Fruit fly (Drosophila melanogaster) whole organism, embryonic: ENCODE measurements around the gene Set2.

Source experiments
- Atf6 ChIP-seq: fragments of 200-800 bp; sonication (Bioruptor generic); IDR thresholded peaks from 2 replicates; pipeline ENCODE4 v1.3.6; 2022; ENCODE audit warnings: missing biosample characterization, missing genetic modification characterization
- CG10147 ChIP-seq: fragments of 200-800 bp; sonication (Bioruptor generic); optimal IDR thresholded peaks from 2 replicates; lab custom pipeline; 2019; ENCODE audit warnings: missing biosample characterization, mild to moderate bottlenecking, missing genetic modification characterization, moderate library complexity
- CG10462 ChIP-seq: fragments of 200-800 bp; sonication (Bioruptor generic); optimal IDR thresholded peaks from 2 replicates; lab custom pipeline; 2016; ENCODE audit warnings: missing biosample characterization, missing genetic modification characterization
- CG14441 ChIP-seq: fragments of 200-800 bp; sonication (Bioruptor generic); IDR thresholded peaks from 2 replicates; pipeline ENCODE4 v1.3.6; 2022; ENCODE audit warnings: missing biosample characterization, missing genetic modification characterization
- CG15514 ChIP-seq: fragments of 200-800 bp; sonication (Bioruptor generic); optimal IDR thresholded peaks from 3 replicates; lab custom pipeline; 2017; ENCODE audit warnings: missing biosample characterization, missing genetic modification characterization, mild to moderate bottlenecking, moderate library complexity, missing genetic modification reagents
- CG15696 ChIP-seq: fragments of 200-800 bp; sonication (Bioruptor generic); optimal IDR thresholded peaks from 2 replicates; lab custom pipeline; 2019; ENCODE audit warnings: missing biosample characterization, mild to moderate bottlenecking, missing genetic modification characterization, moderate library complexity
- CG16815 ChIP-seq: fragments of 200-800 bp; sonication (Bioruptor generic); optimal IDR thresholded peaks from 3 replicates; lab custom pipeline; 2017; ENCODE audit warnings: missing biosample characterization, mild to moderate bottlenecking, missing genetic modification characterization
- CG17328 ChIP-seq: fragments of 200-800 bp; sonication (Bioruptor generic); IDR thresholded peaks from 2 replicates; pipeline ENCODE4 v1.3.6; 2022; ENCODE audit warnings: missing biosample characterization, missing genetic modification characterization
- CG17612 ChIP-seq: fragments of 200-800 bp; sonication (Bioruptor generic); IDR thresholded peaks from 2 replicates; pipeline ENCODE4 v1.3.6; 2022; ENCODE audit warnings: missing biosample characterization, missing genetic modification characterization
- CG18262 ChIP-seq: fragments of 200-800 bp; optimal IDR thresholded peaks from 3 replicates; lab custom pipeline; 2019; ENCODE audit warnings: missing biosample characterization, mild to moderate bottlenecking, missing genetic modification characterization, moderate library complexity
- CG2678 ChIP-seq: fragments of 200-800 bp; sonication (Bioruptor generic); optimal IDR thresholded peaks from 3 replicates; lab custom pipeline; 2019; ENCODE audit warnings: missing biosample characterization, mild to moderate bottlenecking, missing genetic modification characterization, moderate library complexity
- CG31388 ChIP-seq: fragments of 200-800 bp; sonication (Bioruptor generic); optimal IDR thresholded peaks from 2 replicates; lab custom pipeline; 2016; ENCODE audit warnings: missing biosample characterization, missing genetic modification characterization
- CG32767 ChIP-seq: fragments of 200-800 bp; sonication (Bioruptor generic); IDR thresholded peaks from 2 replicates; pipeline ENCODE4 v1.3.6; 2022; ENCODE audit warnings: missing biosample characterization, missing genetic modification characterization
- CG33213 ChIP-seq: fragments of 200-800 bp; sonication (Bioruptor generic); optimal IDR thresholded peaks from 3 replicates; lab custom pipeline; 2016; ENCODE audit warnings: missing biosample characterization, missing genetic modification characterization
- CG34376 ChIP-seq: fragments of 200-800 bp; sonication (Bioruptor generic); optimal IDR thresholded peaks from 2 replicates; lab custom pipeline; 2018; ENCODE audit warnings: missing biosample characterization, mild to moderate bottlenecking, missing genetic modification characterization
- CG3995 ChIP-seq: fragments of 200-800 bp; sonication (Bioruptor generic); optimal IDR thresholded peaks from 3 replicates; lab custom pipeline; 2016; ENCODE audit warnings: missing biosample characterization, missing genetic modification characterization
- CG43689 ChIP-seq: fragments of 200-800 bp; sonication (Bioruptor generic); IDR thresholded peaks from 2 replicates; pipeline ENCODE4 v1.3.6; 2022; ENCODE audit warnings: missing biosample characterization, missing genetic modification characterization
- CG6765 ChIP-seq: fragments of 200-800 bp; sonication (Bioruptor generic); optimal IDR thresholded peaks from 3 replicates; lab custom pipeline; 2017; ENCODE audit warnings: missing biosample characterization, mild to moderate bottlenecking, missing genetic modification characterization
- CG6791 ChIP-seq: fragments of 200-800 bp; sonication (Bioruptor generic); IDR thresholded peaks from 3 replicates; pipeline ENCODE4 v1.3.6; 2022; ENCODE audit warnings: missing biosample characterization, missing genetic modification characterization; ENCODE audit not compliant: partially characterized antibody
- Dbx ChIP-seq: fragments of 200-800 bp; sonication (Bioruptor generic); IDR thresholded peaks from 3 replicates; pipeline ENCODE4 v1.3.6; 2022; ENCODE audit warnings: missing biosample characterization, missing genetic modification characterization
- Doc3 ChIP-seq: fragments of 200-800 bp; sonication (Bioruptor generic); IDR thresholded peaks from 3 replicates; pipeline ENCODE4 v1.3.6; 2022; ENCODE audit warnings: missing biosample characterization, missing genetic modification characterization; ENCODE audit not compliant: partially characterized antibody
- ERR ChIP-seq: fragments of 200-800 bp; sonication (Bioruptor generic); optimal IDR thresholded peaks from 2 replicates; lab custom pipeline; 2016; ENCODE audit warnings: missing biosample characterization, missing genetic modification characterization
- Fer1 ChIP-seq: fragments of 200-800 bp; sonication (Bioruptor generic); optimal IDR thresholded peaks from 2 replicates; lab custom pipeline; 2017; ENCODE audit warnings: missing biosample characterization, mild to moderate bottlenecking, missing genetic modification characterization
- Gug ChIP-seq: fragments of 200-800 bp; sonication (Bioruptor generic); IDR thresholded peaks from 4 replicates; pipeline ENCODE4 v1.3.6; 2022; ENCODE audit warnings: missing biosample characterization, missing genetic modification characterization
- HLHmδ ChIP-seq: fragments of 200-800 bp; sonication (Bioruptor generic); optimal IDR thresholded peaks from 2 replicates; lab custom pipeline; 2018; ENCODE audit warnings: missing biosample characterization, mild to moderate bottlenecking, missing genetic modification characterization, moderate library complexity
- HmgZ ChIP-seq: fragments of 200-800 bp; sonication (Bioruptor generic); optimal IDR thresholded peaks from 2 replicates; lab custom pipeline; 2018; ENCODE audit warnings: missing biosample characterization, mild to moderate bottlenecking, missing genetic modification characterization
- Hmr ChIP-seq: fragments of 200-800 bp; sonication (Bioruptor generic); optimal IDR thresholded peaks from 3 replicates; lab custom pipeline; 2017; ENCODE audit warnings: mild to moderate bottlenecking, missing biosample characterization, missing genetic modification reagents, missing genetic modification characterization
- Lpt ChIP-seq: fragments of >200 bp; optimal IDR thresholded peaks from 2 replicates; lab custom pipeline; 2018; ENCODE audit warnings: missing biosample characterization, missing genetic modification characterization
- Max ChIP-seq: fragments of 200-800 bp; sonication (Bioruptor generic); optimal IDR thresholded peaks from 2 replicates; lab custom pipeline; 2016; ENCODE audit warnings: missing biosample characterization, mild to moderate bottlenecking, missing genetic modification characterization
- Myb ChIP-seq: fragments of 200-800 bp; sonication (Bioruptor generic); optimal IDR thresholded peaks from 2 replicates; lab custom pipeline; 2016; ENCODE audit warnings: missing biosample characterization, missing genetic modification characterization
- Sox102F ChIP-seq: fragments of 200-800 bp; sonication (Bioruptor generic); optimal IDR thresholded peaks from 2 replicates; lab custom pipeline; 2018; ENCODE audit warnings: missing biosample characterization, mild to moderate bottlenecking, missing genetic modification characterization, moderate library complexity
- Sry-δ ChIP-seq: fragments of 200-800 bp; sonication (Bioruptor generic); optimal IDR thresholded peaks from 2 replicates; lab custom pipeline; 2016; ENCODE audit warnings: missing biosample characterization, missing genetic modification characterization
- Vsx1 ChIP-seq: fragments of 200-800 bp; sonication (Bioruptor generic); optimal IDR thresholded peaks from 2 replicates; lab custom pipeline; 2017; ENCODE audit warnings: missing biosample characterization, mild to moderate bottlenecking, missing genetic modification characterization, missing genetic modification reagents
- cg ChIP-seq: fragments of 200-800 bp; sonication (Bioruptor generic); optimal IDR thresholded peaks from 3 replicates; lab custom pipeline; 2019; ENCODE audit warnings: missing biosample characterization, mild to moderate bottlenecking, missing genetic modification characterization, moderate library complexity
- da ChIP-seq: fragments of 200-800 bp; sonication (Bioruptor generic); optimal IDR thresholded peaks from 2 replicates; lab custom pipeline; 2016; ENCODE audit warnings: missing biosample characterization, missing genetic modification characterization
- dmrt11E ChIP-seq: fragments of 200-800 bp; sonication (Bioruptor generic); optimal IDR thresholded peaks from 3 replicates; lab custom pipeline; 2018; ENCODE audit warnings: missing biosample characterization, mild to moderate bottlenecking, missing genetic modification characterization, moderate library complexity
- gcm2 ChIP-seq: fragments of 200-800 bp; sonication (Bioruptor generic); optimal IDR thresholded peaks from 2 replicates; lab custom pipeline; 2016; ENCODE audit warnings: missing biosample characterization, missing genetic modification characterization
- gem ChIP-seq: fragments of 200-800 bp; sonication (Bioruptor generic); optimal IDR thresholded peaks from 2 replicates; lab custom pipeline; 2019; ENCODE audit warnings: missing biosample characterization, mild to moderate bottlenecking, missing genetic modification characterization, moderate library complexity
- grau ChIP-seq: fragments of 200-800 bp; optimal IDR thresholded peaks from 3 replicates; lab custom pipeline; 2019; ENCODE audit warnings: missing biosample characterization, mild to moderate bottlenecking, missing genetic modification characterization, moderate library complexity
- hkb ChIP-seq, 2 experiments: fragments of 200-800 bp in 1 of 2; fragments of >200 bp in 1 of 2; sonication (Bioruptor generic) in 1 of 2; IDR thresholded peaks in 1 of 2; optimal IDR thresholded peaks in 1 of 2; 2 replicates each; pipeline versions ENCODE4 v1.3.6 to Lab custom; 2017 to 2022; ENCODE audit warnings: missing biosample characterization in 1 of 2, missing genetic modification characterization in 1 of 2
- ind ChIP-seq: fragments of 200-800 bp; sonication (Bioruptor generic); optimal IDR thresholded peaks from 3 replicates; lab custom pipeline; 2016; ENCODE audit warnings: missing biosample characterization, missing genetic modification characterization
- kah ChIP-seq: fragments of 200-800 bp; sonication (Bioruptor generic); optimal IDR thresholded peaks from 2 replicates; lab custom pipeline; 2018; ENCODE audit warnings: missing biosample characterization, mild to moderate bottlenecking, missing genetic modification characterization
- peb ChIP-seq: fragments of 200-800 bp; sonication (Bioruptor generic); IDR thresholded peaks from 2 replicates; pipeline ENCODE4 v1.3.6; 2022; ENCODE audit warnings: missing biosample characterization, missing genetic modification characterization
- pnt ChIP-seq: fragments of 200-800 bp; sonication (Bioruptor generic); optimal IDR thresholded peaks from 3 replicates; lab custom pipeline; 2016; ENCODE audit warnings: missing biosample characterization, missing genetic modification characterization
- sc ChIP-seq, 3 experiments: fragments of >200 bp in 2 of 3; fragments of 200-800 bp in 1 of 3; sonication (Bioruptor generic) in 1 of 3; optimal IDR thresholded peaks; 2 replicates in 2 of 3; 3 replicates in 1 of 3; lab custom pipeline; 2017; ENCODE audit warnings: mild to moderate bottlenecking in 1 of 3, missing biosample characterization in 1 of 3, missing genetic modification characterization in 1 of 3, missing genetic modification reagents in 1 of 3
- wek ChIP-seq: fragments of 200-800 bp; sonication (Bioruptor generic); optimal IDR thresholded peaks from 3 replicates; lab custom pipeline; 2018; ENCODE audit warnings: missing biosample characterization, mild to moderate bottlenecking, missing genetic modification characterization, moderate library complexity
- z ChIP-seq: fragments of 200-800 bp; sonication (Bioruptor generic); IDR thresholded peaks from 3 replicates; pipeline ENCODE4 v1.3.6; 2022; ENCODE audit warnings: missing biosample characterization, missing genetic modification characterization
- zfh1 ChIP-seq: fragments of 200-800 bp; sonication (Bioruptor generic); IDR thresholded peaks from 3 replicates; pipeline ENCODE4 v1.3.6; 2022; ENCODE audit warnings: missing biosample characterization, missing genetic modification characterization

Set2 gene

DNA sequence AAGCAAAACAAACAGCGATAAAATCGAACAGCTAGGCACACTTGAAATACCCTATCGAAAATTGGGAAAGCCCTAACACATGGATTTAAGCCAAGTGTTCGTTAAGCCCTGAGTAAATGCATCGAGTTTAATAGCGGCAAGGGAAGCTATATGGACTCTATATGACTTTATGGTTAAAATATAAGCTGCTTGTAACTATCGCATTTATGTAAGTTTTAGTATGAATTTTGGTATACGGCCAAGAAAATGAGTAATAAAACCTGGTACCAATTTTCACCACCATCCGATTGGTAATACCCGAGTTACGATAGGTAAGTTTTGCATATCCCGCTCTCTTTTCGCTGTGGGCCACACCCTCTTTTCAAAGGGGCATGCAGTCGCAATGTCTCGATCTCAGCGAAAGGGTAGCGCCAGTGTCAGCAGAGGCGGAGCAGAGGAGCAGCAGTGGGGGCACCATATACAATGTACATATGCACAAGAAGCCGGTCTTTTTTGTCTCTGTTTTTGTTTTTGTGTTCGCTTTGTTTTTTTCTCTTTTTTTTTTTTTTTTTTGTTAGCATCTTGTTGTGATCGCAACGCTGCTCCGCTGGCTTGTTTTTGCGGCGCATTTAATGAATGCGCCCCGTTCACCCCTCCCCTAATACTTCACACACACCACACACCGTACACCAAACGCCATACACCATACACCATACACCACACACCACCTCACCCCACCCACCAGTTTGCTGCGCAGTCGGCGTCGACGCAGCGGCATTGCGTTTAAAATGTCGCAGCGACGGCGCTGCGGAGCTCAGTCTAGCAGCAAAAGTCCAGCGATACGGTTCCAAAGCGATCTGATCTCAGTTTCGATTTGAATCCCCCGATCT, 8.8 kb upstream of the Set2 start, which contains the start of gene GstT4 (continued):
- TF ChIP-seq ind (GFP tag; lab: Kevin White, UChicago) (peak; percentile 54), peb (no peak), CG14441 (GFP tag; lab: Robert Waterston, UW) (peak; percentile 6; the same call in 1 of the 2 replicates), CG3995 (GFP tag; lab: Kevin White, UChicago) (peak; percentile 10), Vsx1 (GFP tag; lab: Kevin White, UChicago) (no peak), CG17612 (GFP tag; lab: Robert Waterston, UW) (no peak), zfh1 (GFP tag; lab: Robert Waterston, UW) (peak; percentile 60; the same call in 2 of the 3 replicates), gem (tag; lab: Kevin White, UChicago) (peak; percentile 52), CG33213 (GFP tag; lab: Kevin White, UChicago) (no peak), da (GFP tag; lab: Kevin White, UChicago) (no peak), gcm2 (GFP tag; lab: Kevin White, UChicago) (no peak), wek (no peak), ERR (GFP tag; lab: Kevin White, UChicago) (peak; percentile 49), CG10147 (GFP tag; lab: Kevin White, UChicago) (no peak), Max (GFP tag; lab: Kevin White, UChicago) (no peak), Sry-δ (GFP tag; lab: Kevin White, UChicago) (peak; percentile 27), HmgZ (tag; lab: Kevin White, UChicago) (no peak), HLHmδ (no peak), sc (optimal IDR thresholded peaks at IDR 0.05; lab: Kevin White, UChicago) (no peak), sc (GFP tag; optimal IDR thresholded peaks at IDR 0.05; lab: Kevin White, UChicago) (no peak), Atf6 (peak; percentile 41; the same call in 1 of the 2 replicates), CG15696 (tag; lab: Kevin White, UChicago) (no peak), pnt (GFP tag; lab: Kevin White, UChicago) (peak; percentile 59), CG32767 (GFP tag; lab: Robert Waterston, UW) (no peak), CG10462 (GFP tag; lab: Kevin White, UChicago) (no peak), Sox102F (GFP tag; lab: Kevin White, UChicago) (peak; percentile 40), CG43689 (GFP tag; lab: Robert Waterston, UW) (peak; percentile 39; the same call in 1 of the 2 replicates), Myb (GFP tag; lab: Kevin White, UChicago) (peak; percentile 67), CG2678 (peak; percentile 50), CG6765 (GFP tag; lab: Kevin White, UChicago) (no peak), kah (GFP tag; lab: Kevin White, UChicago) (no peak), hkb (optimal IDR thresholded peaks at IDR 0.05; lab: Kevin White, UChicago) (no peak), hkb (GFP tag; IDR thresholded peaks at IDR 0.05; lab: Robert Waterston, UW) (peak; percentile 73), dmrt11E (tag; lab: Kevin White, UChicago) (peak; percentile 39), Dbx (GFP tag; lab: Robert Waterston, UW) (peak; percentile 72), CG18262 (tag; lab: Kevin White, UChicago) (peak; percentile 76), z (GFP tag; lab: Robert Waterston, UW) (no peak), CG16815 (GFP tag; lab: Kevin White, UChicago) (peak; percentile 24), CG6791 (GFP tag; lab: Robert Waterston, UW) (no peak), CG31388 (no peak), Lpt (GFP tag; lab: Kevin White, UChicago) (no peak), Hmr (GFP tag; lab: Kevin White, UChicago) (peak; percentile 23), Gug (GFP tag; lab: Robert Waterston, UW) (peak; percentile 55; the same call in 2 of the 4 replicates), Doc3 (no peak), CG34376 (GFP tag; lab: Kevin White, UChicago) (peak; percentile 33), CG17328 (GFP tag; lab: Robert Waterston, UW) (peak; percentile 30; the same call in 1 of the 2 replicates), CG15514 (GFP tag; lab: Kevin White, UChicago) (peak; percentile 17), cg (peak; percentile 19), grau (tag; lab: Kevin White, UChicago) (peak; percentile 9), Fer1 (no peak)
